Worm (Caenorhabditis elegans): ENCODE results near the gene spig-4.

DNA sequence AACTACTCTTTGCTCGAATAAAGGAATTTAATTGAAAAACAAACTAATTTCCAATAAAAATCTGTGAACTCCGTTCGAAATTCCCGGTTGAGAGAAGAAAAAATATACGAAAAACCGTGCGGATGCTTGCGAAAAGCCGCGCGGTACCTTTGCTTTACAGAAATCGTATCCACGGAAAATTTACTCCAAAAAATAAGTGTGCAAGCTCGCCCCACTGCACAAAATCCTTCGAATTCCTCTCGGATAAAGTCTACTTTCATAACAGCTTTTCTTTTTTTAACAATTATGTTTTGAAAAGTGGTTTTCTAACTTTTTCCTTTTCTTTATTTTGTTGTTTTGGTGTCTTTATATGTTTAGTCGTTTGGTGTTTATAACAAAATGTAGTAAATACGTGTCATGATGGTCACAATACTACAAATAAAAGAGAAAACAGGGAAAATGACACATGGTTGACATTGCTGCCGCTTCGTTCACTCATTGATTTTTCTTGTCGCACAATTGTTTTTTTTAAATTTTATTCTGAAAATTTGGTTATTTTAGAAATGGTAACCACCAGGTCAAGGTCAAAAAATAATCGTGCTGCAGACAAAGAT, 40.7 kb upstream of the spig-4 start, which contains the start of gene cept-2:
- TF ChIP-seq ceh-90 (tag; optimal IDR thresholded peaks at IDR 0.05) = peak; percentile 67
- peak; percentile 85 for TF ChIP-seq ztf-4 (tag; optimal IDR thresholded peaks at IDR 0.05)
- TF ChIP-seq egl-27 (tag; optimal IDR thresholded peaks at IDR 0.05) = peak in 1 of 2 experiments; percentile 56
- peak; percentile 96 for TF ChIP-seq nhr-85 (tag)
- TF ChIP-seq C04F5.9 (tag; optimal IDR thresholded peaks at IDR 0.05) = peak; percentile 80
- no peak for TF ChIP-seq ceh-63 (GFP tag; optimal IDR thresholded peaks at IDR 0.05)
- peak; percentile 82 for TF ChIP-seq irx-1 (tag; optimal IDR thresholded peaks at IDR 0.05)
- TF ChIP-seq unc-62 (GFP tag; optimal IDR thresholded peaks at IDR 0.05) = no peak

All from whole organism, L1 larva.